Worm (Caenorhabditis elegans) whole organism, midembryonic: ENCODE results near the gene Y17D7B.2.

Source experiments
- T22C8.4 ChIP-seq: fragments of 200-800 bp; sonication (Bioruptor generic); IDR thresholded peaks from 2 replicates; pipeline ENCODE4 v1.3.6; 2022; ENCODE audit warnings: missing genetic modification characterization, missing compliant biosample characterization
- cog-1 ChIP-seq: sonication (generic microtip); optimal IDR thresholded peaks from 2 replicates; lab custom pipeline; 2016; ENCODE audit warnings: missing genetic modification characterization, missing compliant biosample characterization
- flt-1 ChIP-seq: fragments of 200-800 bp; sonication (Bioruptor generic); IDR thresholded peaks from 2 replicates; pipeline ENCODE4 v1.3.6; 2022; ENCODE audit warnings: missing genetic modification characterization, missing compliant biosample characterization
- klf-2 ChIP-seq: fragments of 200-800 bp; sonication (Bioruptor generic); conservative IDR thresholded peaks from 2 replicates; pipeline ENCODE4 v1.3.6; 2022; ENCODE audit warnings: missing genetic modification reagents, missing genetic modification characterization, missing compliant biosample characterization
- med-1 ChIP-seq: sonication (generic microtip); optimal IDR thresholded peaks from 2 replicates; lab custom pipeline; 2017; ENCODE audit warnings: missing genetic modification characterization, mild to moderate bottlenecking, missing compliant biosample characterization, antibody characterized with exemption, missing genetic modification reagents; ENCODE audit not compliant: insufficient read depth
- ref-1 ChIP-seq: fragments of 200-800 bp; sonication (Bioruptor generic); conservative IDR thresholded peaks from 2 replicates; pipeline ENCODE4 v1.3.6; 2022; ENCODE audit warnings: missing genetic modification reagents, missing genetic modification characterization, missing compliant biosample characterization
- tab-1 ChIP-seq: fragments of 200-800 bp; sonication (Bioruptor generic); IDR thresholded peaks from 2 replicates; pipeline ENCODE4 v1.3.6; 2022; ENCODE audit warnings: missing genetic modification characterization, missing compliant biosample characterization

- TF ChIP-seq tab-1 (GFP tag; lab: Robert Waterston, UW), result no peak
- TF ChIP-seq flt-1 (GFP tag; lab: Robert Waterston, UW), result no peak
- TF ChIP-seq ref-1 (GFP tag; lab: Robert Waterston, UW), result no peak
- no peak for TF ChIP-seq T22C8.4 (GFP tag; lab: Robert Waterston, UW)
- no peak for TF ChIP-seq cog-1
- no peak for TF ChIP-seq klf-2 (GFP tag; lab: Robert Waterston, UW)
- TF ChIP-seq med-1, result no peak
Observed at ce11 chrV:18819643-18820042, 32.1 kb downstream of the Y17D7B.2 start, which contains the start of gene ncs-5.
